Worm (Caenorhabditis elegans): ENCODE measurements around the gene scc-2.

DNA sequence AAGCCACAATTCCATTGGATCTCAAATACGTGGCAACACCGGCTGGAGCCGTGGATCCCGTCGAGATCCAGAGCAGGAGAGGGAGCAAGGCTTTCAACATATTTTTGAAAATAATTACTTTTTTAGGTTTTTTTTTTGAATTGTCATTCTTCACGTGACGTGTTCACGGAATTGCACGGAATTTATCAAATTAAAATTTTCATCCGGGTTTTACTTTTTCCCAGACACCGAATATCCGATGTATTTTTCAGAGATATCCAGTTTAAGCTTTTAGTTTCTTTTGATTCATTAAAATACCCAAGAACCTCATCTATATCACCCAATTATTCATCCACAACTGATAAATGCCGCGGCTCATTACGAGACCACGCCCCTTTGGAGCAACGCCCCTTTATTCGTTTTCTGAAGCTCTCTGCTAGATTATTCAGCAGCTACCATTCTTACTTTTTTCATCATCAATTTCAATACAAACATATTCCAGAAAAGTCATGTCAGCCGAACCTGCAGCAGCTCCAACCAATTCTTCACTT lies 33.5 kb upstream of the scc-2 start, which contains the start of the genes clec-117 and B0432.1:
- no peak for TF ChIP-seq snpc-4 (tag; optimal IDR thresholded peaks at IDR 0.05)
- TF ChIP-seq unc-55 (GFP tag; optimal IDR thresholded peaks at IDR 0.05): no peak
- TF ChIP-seq skn-1 (tag; optimal IDR thresholded peaks at IDR 0.05): no peak
- TF ChIP-seq unc-39 (tag; optimal IDR thresholded peaks at IDR 0.05): no peak
- no peak for TF ChIP-seq nhr-237 (tag; optimal IDR thresholded peaks at IDR 0.05)
- TF ChIP-seq ztf-11 (tag; optimal IDR thresholded peaks at IDR 0.05): no peak
- TF ChIP-seq lin-11 (tag; optimal IDR thresholded peaks at IDR 0.05): no peak
- no peak for TF ChIP-seq aly-2 (tag; optimal IDR thresholded peaks at IDR 0.05)
- TF ChIP-seq dmd-4 (tag; optimal IDR thresholded peaks at IDR 0.05): no peak
- no peak for TF ChIP-seq ztf-4 (tag; optimal IDR thresholded peaks at IDR 0.05)
